Worm (Caenorhabditis elegans) whole organism, mixed stage, embryonic: ENCODE measurements around the gene Y57E12AL.6.

Experiments
- blmp-1 ChIP-seq: fragments of 150-350 bp; optimal IDR thresholded peaks from 2 replicates; lab custom pipeline; 2014; ENCODE audit warnings: missing biosample characterization, missing genetic modification characterization
- ceh-39 ChIP-seq: fragments of 150-350 bp; optimal IDR thresholded peaks from 2 replicates; lab custom pipeline; 2014; ENCODE audit warnings: missing biosample characterization, missing genetic modification characterization
- ceh-43 ChIP-seq: fragments of 200-800 bp; sonication (Bioruptor generic); optimal IDR thresholded peaks from 2 replicates; lab custom pipeline; 2018; ENCODE audit warnings: mild to moderate bottlenecking, missing genetic modification characterization, moderate library complexity, missing compliant biosample characterization
- ceh-83 ChIP-seq: fragments of 200-800 bp; sonication (Bioruptor generic); optimal IDR thresholded peaks from 2 replicates; lab custom pipeline; 2018; ENCODE audit warnings: mild to moderate bottlenecking, missing genetic modification characterization, missing compliant biosample characterization
- ces-1 ChIP-seq: fragments of 150-350 bp; optimal IDR thresholded peaks from 2 replicates; lab custom pipeline; 2014; ENCODE audit warnings: missing biosample characterization, missing genetic modification reagents, missing genetic modification characterization
- cnd-1 ChIP-seq: fragments of 200-800 bp; sonication (Bioruptor generic); optimal IDR thresholded peaks from 2 replicates; lab custom pipeline; 2018; ENCODE audit warnings: mild to moderate bottlenecking, missing genetic modification characterization, missing compliant biosample characterization
- drap-1 ChIP-seq: fragments of 200-800 bp; sonication (Bioruptor generic); optimal IDR thresholded peaks from 3 replicates; lab custom pipeline; 2018; ENCODE audit warnings: mild to moderate bottlenecking, missing genetic modification characterization, missing compliant biosample characterization
- elt-1 ChIP-seq: sonication (generic microtip); optimal IDR thresholded peaks from 2 replicates; lab custom pipeline; 2017; ENCODE audit warnings: missing genetic modification characterization, mild to moderate bottlenecking, missing compliant biosample characterization, antibody characterized with exemption, moderate library complexity, borderline replicate concordance; ENCODE audit not compliant: insufficient read depth
- flh-1 ChIP-seq: fragments of 200-800 bp; sonication (Bioruptor generic); optimal IDR thresholded peaks from 2 replicates; lab custom pipeline; 2018; ENCODE audit warnings: mild to moderate bottlenecking, missing genetic modification characterization, moderate library complexity, missing compliant biosample characterization
- ham-2 ChIP-seq: fragments of 200-800 bp; sonication (Bioruptor generic); optimal IDR thresholded peaks from 2 replicates; lab custom pipeline; 2018; ENCODE audit warnings: mild to moderate bottlenecking, missing genetic modification characterization, missing compliant biosample characterization
- hlh-1 ChIP-seq: fragments of 150-350 bp; optimal IDR thresholded peaks from 2 replicates; lab custom pipeline; 2014; ENCODE audit warnings: missing biosample characterization, missing genetic modification reagents, missing genetic modification characterization
- lin-13 ChIP-seq: fragments of 150-350 bp; optimal IDR thresholded peaks from 2 replicates; lab custom pipeline; 2014; ENCODE audit warnings: missing biosample characterization, missing genetic modification characterization
- lin-32 ChIP-seq: fragments of 200-800 bp; sonication (Bioruptor generic); optimal IDR thresholded peaks from 2 replicates; lab custom pipeline; 2018; ENCODE audit warnings: mild to moderate bottlenecking, missing genetic modification characterization, missing compliant biosample characterization
- lsy-2 ChIP-seq: fragments of 150-350 bp; optimal IDR thresholded peaks from 2 replicates; lab custom pipeline; 2014; ENCODE audit warnings: missing biosample characterization, missing genetic modification characterization
- mab-5 ChIP-seq: fragments of 150-350 bp; optimal IDR thresholded peaks from 2 replicates; lab custom pipeline; 2014; ENCODE audit warnings: missing biosample characterization, missing genetic modification characterization
- mep-1 ChIP-seq: fragments of 150-350 bp; optimal IDR thresholded peaks from 2 replicates; lab custom pipeline; 2017; ENCODE audit warnings: missing biosample characterization, missing genetic modification reagents, missing genetic modification characterization, inconsistent platforms
- mls-2 ChIP-seq: sonication (generic microtip); optimal IDR thresholded peaks from 2 replicates; lab custom pipeline; 2016; ENCODE audit warnings: mild to moderate bottlenecking, missing genetic modification characterization, moderate library complexity, missing compliant biosample characterization
- nhr-12 ChIP-seq: fragments of 150-350 bp; optimal IDR thresholded peaks from 2 replicates; lab custom pipeline; 2014; ENCODE audit warnings: missing biosample characterization, missing genetic modification characterization
- nhr-2 ChIP-seq: fragments of 150-350 bp; optimal IDR thresholded peaks from 2 replicates; lab custom pipeline; 2014; ENCODE audit warnings: missing biosample characterization, missing genetic modification characterization
- nhr-28 ChIP-seq: fragments of 150-350 bp; optimal IDR thresholded peaks from 2 replicates; lab custom pipeline; 2014; ENCODE audit warnings: missing biosample characterization, missing genetic modification characterization
- nhr-76 ChIP-seq: sonication (generic microtip); optimal IDR thresholded peaks from 2 replicates; lab custom pipeline; 2017; ENCODE audit warnings: missing biosample characterization, missing genetic modification characterization
- pha-4 ChIP-seq: fragments of 150-350 bp; optimal IDR thresholded peaks from 2 replicates; lab custom pipeline; 2018; ENCODE audit warnings: missing biosample characterization, missing genetic modification reagents, missing genetic modification characterization
- sem-2 ChIP-seq: fragments of 200-800 bp; sonication (Bioruptor generic); optimal IDR thresholded peaks from 2 replicates; lab custom pipeline; 2018; ENCODE audit warnings: mild to moderate bottlenecking, missing genetic modification characterization, missing compliant biosample characterization
- snpc-4 ChIP-seq: fragments of 150-350 bp; optimal IDR thresholded peaks from 2 replicates; lab custom pipeline; 2014; ENCODE audit warnings: missing biosample characterization, missing genetic modification characterization
- unc-120 ChIP-seq: sonication (generic microtip); optimal IDR thresholded peaks from 2 replicates; lab custom pipeline; 2017; ENCODE audit warnings: missing genetic modification characterization, missing compliant biosample characterization; ENCODE audit not compliant: poor library complexity, severe bottlenecking
- unc-62 ChIP-seq: fragments of 150-350 bp; optimal IDR thresholded peaks from 2 replicates; lab custom pipeline; 2014; ENCODE audit warnings: missing biosample characterization, missing genetic modification reagents, missing genetic modification characterization
- zip-8 ChIP-seq: fragments of 150-350 bp; optimal IDR thresholded peaks from 2 replicates; lab custom pipeline; 2014; ENCODE audit warnings: missing biosample characterization, missing genetic modification characterization
- ztf-11 ChIP-seq: fragments of 150-350 bp; optimal IDR thresholded peaks from 2 replicates; lab custom pipeline; 2014; ENCODE audit warnings: missing biosample characterization, missing genetic modification characterization

The Y57E12AL.6 gene

ce11 chrV:7054598-7054997 is 5.7 kb downstream of the Y57E12AL.6 start, which contains the start of gene spig-8:
TSS of gene spig-8 (plus strand) at chrV:7054898.
- TF ChIP-seq hlh-1 (tag; lab: Kevin White, UChicago) (no peak), zip-8 (tag; lab: Kevin White, UChicago) (no peak), lin-13 (tag; lab: Kevin White, UChicago) (no peak), ham-2 (GFP tag; lab: Kevin White, UChicago) (no peak)
- TF ChIP-seq, all 35 proteins: peak for 0

- TF ChIP-seq sem-2 (GFP tag; lab: Kevin White, UChicago) (no peak), snpc-4 (no peak), nhr-12 (no peak), mep-1 (tag; lab: Kevin White, UChicago) (no peak), flh-1 (GFP tag; lab: Kevin White, UChicago) (no peak)
These were observed 7.2 kb downstream of the Y57E12AL.6 start, which contains the start of gene txt-17 for ce11 chrV:7053100-7053499. TSS of gene txt-17 (minus strand) at chrV:7053200.

- TF ChIP-seq pha-4 (tag; lab: Kevin White, UChicago): no peak
- no peak for TF ChIP-seq ceh-43 (GFP tag; lab: Kevin White, UChicago)
- TF ChIP-seq nhr-2 (tag; lab: Kevin White, UChicago): no peak
- TF ChIP-seq mab-5 (tag; lab: Kevin White, UChicago): no peak
- no peak for TF ChIP-seq blmp-1 (tag; lab: Kevin White, UChicago)
- TF ChIP-seq mls-2 (tag; lab: Kevin White, UChicago): no peak
- TF ChIP-seq zip-8 (tag; lab: Kevin White, UChicago): no peak
- TF ChIP-seq elt-1: no peak
- no peak for TF ChIP-seq unc-120 (tag; lab: Kevin White, UChicago)
- no peak for TF ChIP-seq ceh-83 (GFP tag; lab: Kevin White, UChicago)
- no peak for TF ChIP-seq lin-32 (GFP tag; lab: Kevin White, UChicago)
- TF ChIP-seq unc-62 (GFP tag; lab: Kevin White, UChicago): no peak
- no peak for TF ChIP-seq mep-1 (tag; lab: Kevin White, UChicago)
These were observed 9.0 kb downstream of the Y57E12AL.6 start, which contains the start of the genes tofu-2 and spig-1 for ce11 chrV:7051133-7051765. TSS of gene tofu-2 (minus strand) at chrV:7051248. TSS of gene spig-1 (plus strand) at chrV:7051715.

DNA sequence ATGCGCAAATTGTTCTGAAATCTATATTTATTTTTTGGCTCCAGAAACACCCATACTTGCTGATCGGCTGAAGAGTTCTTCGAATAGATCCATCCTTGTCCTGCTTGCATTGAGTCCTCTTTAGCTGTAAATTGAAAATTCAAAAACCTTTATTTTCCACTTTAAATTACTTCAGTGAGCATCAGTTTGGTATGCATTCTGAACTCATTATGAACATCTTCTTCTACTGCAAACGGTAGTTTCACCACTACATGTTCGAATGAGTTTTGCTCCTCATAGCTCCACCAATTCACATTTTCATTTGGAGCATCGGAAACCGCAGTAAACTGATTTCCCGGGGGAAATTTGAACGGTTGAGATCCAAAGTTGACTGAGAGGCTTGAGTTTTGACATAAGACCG is 10.1 kb downstream of the Y57E12AL.6 start:
- TF ChIP-seq ceh-83 (GFP tag; lab: Kevin White, UChicago) (no peak), ham-2 (GFP tag; lab: Kevin White, UChicago) (no peak), mab-5 (tag; lab: Kevin White, UChicago) (no peak), pha-4 (tag; lab: Kevin White, UChicago) (no peak), hlh-1 (tag; lab: Kevin White, UChicago) (no peak), flh-1 (GFP tag; lab: Kevin White, UChicago) (no peak), nhr-76 (no peak), nhr-28 (tag; lab: Kevin White, UChicago) (no peak), elt-1 (no peak), snpc-4 (no peak), ztf-11 (tag; lab: Kevin White, UChicago) (no peak), drap-1 (no peak), sem-2 (GFP tag; lab: Kevin White, UChicago) (no peak), ces-1 (no peak), ceh-39 (tag; lab: Kevin White, UChicago) (no peak), nhr-2 (tag; lab: Kevin White, UChicago) (no peak), lin-32 (GFP tag; lab: Kevin White, UChicago) (no peak), cnd-1 (tag; lab: Kevin White, UChicago) (no peak)

ce11 chrV:7047512-7047911 is 12.8 kb downstream of the Y57E12AL.6 start, which contains the start of gene F20A1.8:
TSS of gene F20A1.8 (minus strand) at chrV:7047612.
- no peak for TF ChIP-seq nhr-28 (tag; lab: Kevin White, UChicago)
- no peak for TF ChIP-seq flh-1 (GFP tag; lab: Kevin White, UChicago)
- no peak for TF ChIP-seq nhr-12
- no peak for TF ChIP-seq ceh-43 (GFP tag; lab: Kevin White, UChicago)
- no peak for TF ChIP-seq ceh-83 (GFP tag; lab: Kevin White, UChicago)
- TF ChIP-seq ceh-39 (tag; lab: Kevin White, UChicago): no peak
- TF ChIP-seq lsy-2 (tag; lab: Kevin White, UChicago): no peak
- TF ChIP-seq mep-1 (tag; lab: Kevin White, UChicago): no peak
- TF ChIP-seq sem-2 (GFP tag; lab: Kevin White, UChicago): no peak
- TF ChIP-seq elt-1: no peak
- no peak for TF ChIP-seq drap-1
- no peak for TF ChIP-seq hlh-1 (tag; lab: Kevin White, UChicago)
